Worm (Caenorhabditis elegans) whole organism, late embryonic: ENCODE data around the gene F42A9.6.

Source experiments
- C08G9.2 ChIP-seq: sonication (generic microtip); optimal IDR thresholded peaks from 2 replicates; lab custom pipeline; 2016; ENCODE audit warnings: mild to moderate bottlenecking, missing genetic modification characterization, moderate library complexity, missing compliant biosample characterization
- ama-1 ChIP-seq: fragments of 150-350 bp; optimal IDR thresholded peaks from 2 replicates; lab custom pipeline; 2014
- ceh-19 ChIP-seq: fragments of 200-800 bp; sonication (Bioruptor generic); optimal IDR thresholded peaks from 2 replicates; lab custom pipeline; 2018; ENCODE audit warnings: mild to moderate bottlenecking, missing genetic modification characterization, missing compliant biosample characterization
- madf-2 ChIP-seq: sonication (generic microtip); optimal IDR thresholded peaks from 2 replicates; lab custom pipeline; 2017; ENCODE audit warnings: missing genetic modification characterization, missing compliant biosample characterization
- nhr-11 ChIP-seq: fragments of 150-350 bp; optimal IDR thresholded peaks from 2 replicates; lab custom pipeline; 2014; ENCODE audit warnings: missing biosample characterization, missing genetic modification characterization
- npax-4 ChIP-seq: sonication (generic microtip); optimal IDR thresholded peaks from 2 replicates; lab custom pipeline; 2016; ENCODE audit warnings: missing genetic modification characterization, missing compliant biosample characterization
- pros-1 ChIP-seq: fragments of 150-350 bp; optimal IDR thresholded peaks from 2 replicates; lab custom pipeline; 2014; ENCODE audit warnings: missing biosample characterization, missing genetic modification reagents, missing genetic modification characterization

DNA sequence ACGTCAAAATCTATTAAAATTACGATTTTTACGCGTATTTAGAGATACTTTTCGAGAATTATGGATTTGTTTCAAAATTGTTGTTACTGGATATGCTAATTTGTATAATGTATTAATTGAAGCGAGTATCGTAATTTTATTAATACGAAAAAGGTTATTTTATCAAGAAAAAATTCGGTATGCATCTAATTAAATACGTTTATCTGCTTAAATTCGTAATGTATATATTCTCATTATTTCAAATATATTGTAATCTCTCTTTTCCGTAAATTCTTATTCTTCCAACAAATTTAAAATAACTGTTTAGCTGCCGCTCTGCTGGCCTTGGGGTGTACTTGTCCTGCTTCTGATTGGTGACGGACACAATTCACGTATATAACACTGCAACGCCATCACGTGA, 22.0 kb downstream of the F42A9.6 start, which contains the start of gene dgk-4:
- no peak for TF ChIP-seq npax-4 (tag; lab: Kevin White, UChicago)
- no peak for TF ChIP-seq ama-1 (lab: Kevin White, UChicago)
- TF ChIP-seq ceh-19 = no peak
- TF ChIP-seq C08G9.2 = no peak
- TF ChIP-seq nhr-11 = no peak
- no peak for TF ChIP-seq pros-1
- TF ChIP-seq madf-2 (tag; lab: Kevin White, UChicago) = no peak
